Fruit fly (Drosophila melanogaster) whole organism: Measurements from ENCODE around the gene Nepl12.

Experiments used
- CG8478 ChIP-seq: fragments of >200 bp; optimal IDR thresholded peaks from 2 replicates; lab custom pipeline; 2018; ENCODE audit warnings: inconsistent platforms
- Dll ChIP-seq: fragments of >200 bp; optimal IDR thresholded peaks from 2 replicates; lab custom pipeline; 2017
- EcR ChIP-seq, 2 experiments: fragments of >200 bp; optimal IDR thresholded peaks; 2 replicates each; lab custom pipeline; 2017; ENCODE audit warnings: missing biosample characterization in 2 of 2, missing genetic modification characterization in 2 of 2, missing genetic modification reagents in 2 of 2
- pan ChIP-seq: fragments of >200 bp; optimal IDR thresholded peaks from 2 replicates; lab custom pipeline; 2017
- psq ChIP-seq: fragments of >200 bp; optimal IDR thresholded peaks from 2 replicates; lab custom pipeline; 2017
- usp ChIP-seq: fragments of >200 bp; optimal IDR thresholded peaks from 2 replicates; lab custom pipeline; 2017; ENCODE audit warnings: missing biosample characterization, missing genetic modification characterization, mixed read lengths

DNA sequence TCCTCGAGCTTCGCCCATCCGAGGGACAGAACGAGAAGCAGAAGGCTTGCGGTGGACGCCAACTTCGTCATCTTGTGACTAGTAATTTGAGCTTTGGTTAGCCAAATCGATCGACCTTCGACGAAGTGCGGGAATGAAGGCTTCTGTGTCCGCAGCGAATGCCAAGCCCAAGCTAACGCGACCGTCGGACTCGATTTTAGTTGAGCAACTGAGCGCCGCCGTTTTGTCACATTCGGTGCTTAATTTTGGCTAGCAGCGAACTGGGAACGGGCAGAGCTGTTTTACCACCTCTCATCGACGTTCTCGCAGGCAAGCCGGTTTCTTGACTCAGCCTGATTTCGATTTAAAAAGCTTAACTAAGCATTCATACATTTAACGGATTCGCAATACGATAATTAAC is 49.1 kb upstream of the Nepl12 start:
- TF ChIP-seq EcR (GFP tag; optimal IDR thresholded peaks at IDR 0.05; lab: Kevin White, UChicago) (no peak), usp (no peak), psq (lab: Kevin White, UChicago) (no peak), Dll (lab: Kevin White, UChicago) (no peak), pan (no peak), CG8478 (lab: Kevin White, UChicago) (no peak)
